Worm (Caenorhabditis elegans) whole organism, L4 larva: ENCODE data around the gene ndx-3.

Source experiments
- D1046.2 ChIP-seq: fragments of 200-800 bp; sonication (Bioruptor generic); IDR thresholded peaks from 2 replicates; pipeline ENCODE4 v1.3.6; 2022; ENCODE audit warnings: missing genetic modification characterization, missing compliant biosample characterization
- F49E8.2 ChIP-seq: sonication (generic microtip); optimal IDR thresholded peaks from 2 replicates; lab custom pipeline; 2016; ENCODE audit warnings: missing compliant biosample characterization, mild to moderate bottlenecking, missing genetic modification characterization, borderline replicate concordance
- Y48G9A.11 ChIP-seq: fragments of 200-800 bp; sonication (Bioruptor generic); IDR thresholded peaks from 2 replicates; pipeline ENCODE4 v1.3.6; 2022; ENCODE audit warnings: missing genetic modification reagents, missing genetic modification characterization, missing compliant biosample characterization
- Y5F2A.4 ChIP-seq: fragments of 200-800 bp; sonication (Bioruptor generic); optimal IDR thresholded peaks from 2 replicates; lab custom pipeline; 2018; ENCODE audit warnings: mild to moderate bottlenecking, missing genetic modification characterization, missing compliant biosample characterization
- aha-1 ChIP-seq: fragments of 150-350 bp; peaks from one replicate; lab custom pipeline; 2014; ENCODE audit warnings: missing biosample characterization, missing genetic modification characterization
- ama-1 ChIP-seq: fragments of 150-350 bp; optimal IDR thresholded peaks from 2 replicates; lab custom pipeline; 2014; ENCODE audit warnings: inconsistent platforms, mixed read lengths
- ceh-20 ChIP-seq: fragments of 200-800 bp; sonication (Bioruptor generic); IDR thresholded peaks from 2 replicates; pipeline ENCODE4 v1.3.6; 2022; ENCODE audit warnings: missing genetic modification reagents, missing genetic modification characterization, missing compliant biosample characterization
- ceh-62 ChIP-seq: sonication (generic microtip); optimal IDR thresholded peaks from 2 replicates; lab custom pipeline; 2017; ENCODE audit warnings: missing biosample characterization, missing genetic modification characterization
- daf-16 ChIP-seq, 3 experiments: sonication (generic microtip); optimal IDR thresholded peaks; 2 replicates each; lab custom pipeline; 2016 to 2017; ENCODE audit warnings: missing genetic modification characterization in 3 of 3, missing genetic modification reagents in 3 of 3, mild to moderate bottlenecking in 2 of 3, missing compliant biosample characterization in 2 of 3, missing biosample characterization in 1 of 3, moderate library complexity in 1 of 3
- dmd-9 ChIP-seq: fragments of 200-800 bp; sonication (Bioruptor generic); IDR thresholded peaks from 2 replicates; pipeline ENCODE4 v1.3.6; 2022; ENCODE audit warnings: missing genetic modification reagents, missing genetic modification characterization, missing compliant biosample characterization
- dpl-1 ChIP-seq: fragments of 150-350 bp; optimal IDR thresholded peaks from 2 replicates; lab custom pipeline; 2014; ENCODE audit warnings: missing biosample characterization, missing genetic modification reagents, missing genetic modification characterization
- duxl-1 ChIP-seq: sonication (generic microtip); optimal IDR thresholded peaks from 2 replicates; lab custom pipeline; 2016; ENCODE audit warnings: mild to moderate bottlenecking, missing genetic modification characterization, moderate library complexity, missing compliant biosample characterization; ENCODE audit not compliant: poor library complexity
- dve-1 ChIP-seq: sonication (generic microtip); optimal IDR thresholded peaks from 2 replicates; lab custom pipeline; 2017; ENCODE audit warnings: antibody characterized with exemption, mild to moderate bottlenecking, missing genetic modification characterization, missing compliant biosample characterization; ENCODE audit not compliant: insufficient read depth
- hif-1 ChIP-seq, 2 experiments: sonication (generic microtip); optimal IDR thresholded peaks; 2 replicates each; lab custom pipeline; 2016 to 2017; ENCODE audit warnings: missing compliant biosample characterization in 2 of 2, missing genetic modification characterization in 2 of 2, missing genetic modification reagents in 2 of 2, missing genotype in 2 of 2, mild to moderate bottlenecking in 1 of 2
- hlh-11 ChIP-seq: fragments of 200-800 bp; sonication (Bioruptor generic); optimal IDR thresholded peaks from 2 replicates; lab custom pipeline; 2018; ENCODE audit warnings: mild to moderate bottlenecking, missing genetic modification characterization, missing compliant biosample characterization
- hmg-1.1 ChIP-seq: fragments of 200-800 bp; sonication (Bioruptor generic); IDR thresholded peaks from 2 replicates; pipeline ENCODE4 v1.3.6; 2022; ENCODE audit warnings: missing genetic modification reagents, missing genetic modification characterization, missing compliant biosample characterization
- lin-13 ChIP-seq: fragments of 150-350 bp; optimal IDR thresholded peaks from 2 replicates; lab custom pipeline; 2014; ENCODE audit warnings: missing biosample characterization, missing genetic modification reagents, missing genetic modification characterization
- lin-38 ChIP-seq: fragments of 200-800 bp; sonication (Bioruptor generic); IDR thresholded peaks from 2 replicates; pipeline ENCODE4 v1.3.6; 2022; ENCODE audit warnings: missing genetic modification reagents, missing genetic modification characterization, missing compliant biosample characterization
- lsy-2 ChIP-seq, 2 experiments: fragments of 150-350 bp in 1 of 2; sonication (generic microtip) in 1 of 2; optimal IDR thresholded peaks; 2 replicates each; lab custom pipeline; 2014 to 2017; ENCODE audit warnings: missing biosample characterization in 2 of 2, missing genetic modification characterization in 2 of 2
- madf-5 ChIP-seq, 2 experiments: fragments of 200-800 bp; sonication (Bioruptor generic); IDR thresholded peaks; 2 replicates each; pipeline ENCODE4 v1.3.6; 2022; ENCODE audit warnings: missing compliant biosample characterization in 2 of 2, missing genetic modification characterization in 2 of 2
- mdl-1 ChIP-seq, 2 experiments: fragments of 150-350 bp in 1 of 2; sonication (generic microtip) in 1 of 2; optimal IDR thresholded peaks; 2 replicates each; lab custom pipeline; 2014 to 2017; ENCODE audit warnings: missing biosample characterization in 2 of 2, missing genetic modification characterization in 2 of 2
- mep-1 ChIP-seq: fragments of 150-350 bp; sonication (generic microtip); optimal IDR thresholded peaks from 3 replicates; lab custom pipeline; 2014; ENCODE audit warnings: missing biosample characterization, missing genetic modification characterization
- mes-2 ChIP-seq: sonication (generic microtip); optimal IDR thresholded peaks from 2 replicates; lab custom pipeline; 2016; ENCODE audit warnings: missing genotype, mild to moderate bottlenecking, missing genetic modification characterization, missing compliant biosample characterization; ENCODE audit not compliant: poor library complexity, severe bottlenecking
- mxl-3 ChIP-seq: fragments of 200-800 bp; sonication (Bioruptor generic); optimal IDR thresholded peaks from 2 replicates; lab custom pipeline; 2018; ENCODE audit warnings: mild to moderate bottlenecking, missing genetic modification characterization, missing compliant biosample characterization
- nhr-11 ChIP-seq: fragments of 150-350 bp; optimal IDR thresholded peaks from 2 replicates; lab custom pipeline; 2014; ENCODE audit warnings: missing biosample characterization, missing genetic modification characterization
- nhr-25 ChIP-seq: sonication (generic microtip); optimal IDR thresholded peaks from 2 replicates; lab custom pipeline; 2017; ENCODE audit warnings: missing genetic modification characterization, mild to moderate bottlenecking, missing compliant biosample characterization, antibody characterized with exemption, moderate library complexity, borderline replicate concordance; ENCODE audit not compliant: insufficient read depth
- nhr-28 ChIP-seq: fragments of 150-350 bp; optimal IDR thresholded peaks from 2 replicates; lab custom pipeline; 2014; ENCODE audit warnings: missing biosample characterization, missing genetic modification characterization
- nhr-48 ChIP-seq: sonication (generic microtip); optimal IDR thresholded peaks from 2 replicates; lab custom pipeline; 2016; ENCODE audit warnings: mild to moderate bottlenecking, missing genetic modification characterization, missing compliant biosample characterization
- nhr-6 ChIP-seq: fragments of 150-350 bp; optimal IDR thresholded peaks from 2 replicates; lab custom pipeline; 2014; ENCODE audit warnings: missing biosample characterization, missing genetic modification characterization
- nhr-77 ChIP-seq: fragments of 150-350 bp; optimal IDR thresholded peaks from 2 replicates; lab custom pipeline; 2014; ENCODE audit warnings: missing biosample characterization, missing genetic modification characterization
- pqm-1 ChIP-seq: sonication (generic microtip); optimal IDR thresholded peaks from 2 replicates; lab custom pipeline; 2017; ENCODE audit warnings: missing biosample characterization, missing genetic modification characterization
- rbr-2 ChIP-seq: sonication (generic microtip); optimal IDR thresholded peaks from 2 replicates; lab custom pipeline; 2016; ENCODE audit warnings: missing genotype, missing genetic modification characterization, missing compliant biosample characterization
- snpc-1.2 ChIP-seq: fragments of 200-800 bp; sonication (Bioruptor generic); IDR thresholded peaks from 2 replicates; pipeline ENCODE4 v1.3.6; 2022; ENCODE audit warnings: missing genetic modification reagents, missing genetic modification characterization, missing compliant biosample characterization
- unc-130 ChIP-seq: sonication (generic microtip); optimal IDR thresholded peaks from 2 replicates; lab custom pipeline; 2016; ENCODE audit warnings: missing genetic modification reagents, missing genetic modification characterization, missing compliant biosample characterization
- unc-62 ChIP-seq, 3 experiments: fragments of 150-350 bp in 1 of 3; sonication (generic microtip); optimal IDR thresholded peaks in 2 of 3; peaks in 1 of 3; 1 replicate in 1 of 3; 2 replicates in 2 of 3; lab custom pipeline; 2014 to 2017; ENCODE audit warnings: missing biosample characterization in 3 of 3, missing genetic modification characterization in 3 of 3, missing genetic modification reagents in 3 of 3, missing genotype in 1 of 3
- vab-7 ChIP-seq: fragments of 200-800 bp; sonication (Bioruptor generic); IDR thresholded peaks from 2 replicates; pipeline ENCODE4 v1.3.6; 2022; ENCODE audit warnings: missing genetic modification reagents, missing genetic modification characterization, missing compliant biosample characterization
- zip-2 ChIP-seq: fragments of 150-350 bp; optimal IDR thresholded peaks from 2 replicates; lab custom pipeline; 2014; ENCODE audit warnings: missing biosample characterization, missing genetic modification characterization

The ndx-3 gene

ce11 chrII:4954099-4954959 lies 940 bp downstream of the ndx-3 start:
- TF ChIP-seq snpc-1.2 = peak; percentile 25; the same call in 1 of the 2 replicates
- no peak for TF ChIP-seq nhr-48 (tag; lab: Kevin White, UChicago)
- peak in 1 of 2 experiments; percentile 62 for TF ChIP-seq unc-62 (GFP tag; optimal IDR thresholded peaks at IDR 0.05 in 1 of 2; lab: Kevin White, UChicago)
- no peak for TF ChIP-seq unc-62 (tag; optimal IDR thresholded peaks at IDR 0.05; lab: Kevin White, UChicago)
- no peak for TF ChIP-seq ceh-20 (GFP tag; lab: Robert Waterston, UW)
- TF ChIP-seq lin-38 = peak; percentile 54
- TF ChIP-seq nhr-11 = no peak
- peak; percentile 94 for TF ChIP-seq aha-1 (tag; lab: Kevin White, UChicago)
- TF ChIP-seq, all 104 proteins: peak for 4

- peak; percentile 95 for TF ChIP-seq mes-2 (tag; lab: Kevin White, UChicago)
- TF ChIP-seq unc-130 = peak; percentile 83
- TF ChIP-seq mep-1 (tag; lab: Kevin White, UChicago) = peak; percentile 77
- TF ChIP-seq F49E8.2 (tag; lab: Kevin White, UChicago) = no peak
- peak; percentile 2 for TF ChIP-seq rbr-2
- TF ChIP-seq ama-1 (lab: Kevin White, UChicago) = peak; percentile 66
- peak; percentile 66 for TF ChIP-seq dve-1 (tag; lab: Kevin White, UChicago)
- TF ChIP-seq nhr-11 = peak; percentile 50
- peak; percentile 43; the same call in 1 of the 2 replicates for TF ChIP-seq hmg-1.1 (GFP tag; lab: Robert Waterston, UW)
- TF ChIP-seq pqm-1 = no peak
- TF ChIP-seq hlh-11 (tag; lab: Kevin White, UChicago) = peak; percentile 35
- TF ChIP-seq lin-13 (GFP tag; lab: Kevin White, UChicago) = peak; percentile 58
- TF ChIP-seq aha-1 (tag; lab: Kevin White, UChicago) = no peak
- peak; percentile 73 for TF ChIP-seq nhr-77 (tag; lab: Kevin White, UChicago)
- peak; percentile 12 for TF ChIP-seq mxl-3 (GFP tag; lab: Kevin White, UChicago)
- TF ChIP-seq daf-16 (GFP tag; optimal IDR thresholded peaks at IDR 0.05; lab: Kevin White, UChicago) = no peak
- TF ChIP-seq daf-16 (tag; optimal IDR thresholded peaks at IDR 0.05; lab: Kevin White, UChicago) = peak; percentile 35
- peak; percentile 82 for TF ChIP-seq nhr-6 (tag; lab: Kevin White, UChicago)
- TF ChIP-seq nhr-25 (tag; lab: Kevin White, UChicago) = no peak
- peak in 1 of 2 experiments; percentile 68 for TF ChIP-seq hif-1 (tag; optimal IDR thresholded peaks at IDR 0.05; lab: Kevin White, UChicago)
- no peak for TF ChIP-seq Y5F2A.4 (GFP tag; lab: Kevin White, UChicago)
- TF ChIP-seq vab-7 (GFP tag; lab: Robert Waterston, UW) = peak; percentile 54; the same call in 1 of the 2 replicates
- TF ChIP-seq lsy-2 (tag; optimal IDR thresholded peaks at IDR 0.05; lab: Kevin White, UChicago) = peak in 1 of 2 experiments; percentile 81
- TF ChIP-seq Y48G9A.11 = 0 out of 2 replicates have a peak, but pooled peaks have one; percentile 19
- TF ChIP-seq lin-38 = peak; percentile 77
- TF ChIP-seq zip-2 (tag; lab: Kevin White, UChicago) = no peak
- peak in 1 of 2 experiments; percentile 5 for TF ChIP-seq mdl-1 (tag; optimal IDR thresholded peaks at IDR 0.05; lab: Kevin White, UChicago)
- peak in 1 of 2 experiments; percentile 82 for TF ChIP-seq unc-62 (GFP tag; optimal IDR thresholded peaks at IDR 0.05 in 1 of 2; lab: Kevin White, UChicago)
- no peak for TF ChIP-seq unc-62 (tag; optimal IDR thresholded peaks at IDR 0.05; lab: Kevin White, UChicago)
- no peak for TF ChIP-seq duxl-1 (tag; lab: Kevin White, UChicago)
- TF ChIP-seq madf-5 (GFP tag; IDR thresholded peaks at IDR 0.05; lab: Robert Waterston, UW) = 0 out of 4 replicates have a peak, but pooled peaks of 1 of the 2 experiments have one; percentile 46
- peak; percentile 62 for TF ChIP-seq nhr-28
- TF ChIP-seq D1046.2 = no peak
- TF ChIP-seq ceh-62 (tag; lab: Kevin White, UChicago) = no peak
- peak; percentile 67 for TF ChIP-seq dpl-1 (GFP tag; lab: Kevin White, UChicago)
- no peak for TF ChIP-seq dmd-9
Observed at ce11 chrII:4955353-4955752, 2.0 kb downstream of the ndx-3 start, which contains the start of gene pbs-3. Gene pbs-3, minus strand, starts transcription at chrII:4955427.
